Worm (Caenorhabditis elegans): Measurements from ENCODE around the gene T18D3.1.

ce11 chrX:12425427-12425826 lies 29.1 kb upstream of the T18D3.1 start, which contains the start of gene T24D3.2:
- TF ChIP-seq let-607 (tag; optimal IDR thresholded peaks at IDR 0.05) (no peak), xnd-1 (tag; optimal IDR thresholded peaks at IDR 0.05) (no peak), T26A5.8 (tag; optimal IDR thresholded peaks at IDR 0.05) (no peak), F55B11.4 (tag; optimal IDR thresholded peaks at IDR 0.05; ENCODE audit: borderline replicate concordance, insufficient read depth) (no peak), madf-8 (GFP tag; conservative IDR thresholded peaks at IDR 0.05) (no peak), snpc-3.4 (tag; optimal IDR thresholded peaks at IDR 0.05) (no peak), ama-1 (optimal IDR thresholded peaks at IDR 0.05) (no peak), ama-1 (GFP tag; optimal IDR thresholded peaks at IDR 0.05) (no peak), ztf-28 (GFP tag; IDR thresholded peaks at IDR 0.05) (no peak), Y79H2A.3 (GFP tag; conservative IDR thresholded peaks at IDR 0.05) (no peak), Y56A3A.18 (GFP tag; IDR thresholded peaks at IDR 0.05) (no peak), bed-1 (GFP tag; IDR thresholded peaks at IDR 0.05) (no peak), pha-4 (tag; optimal IDR thresholded peaks at IDR 0.05) (no peak)
